Fruit fly (Drosophila melanogaster): ENCODE data around the gene CG45089.

Gene CG45089

DNA sequence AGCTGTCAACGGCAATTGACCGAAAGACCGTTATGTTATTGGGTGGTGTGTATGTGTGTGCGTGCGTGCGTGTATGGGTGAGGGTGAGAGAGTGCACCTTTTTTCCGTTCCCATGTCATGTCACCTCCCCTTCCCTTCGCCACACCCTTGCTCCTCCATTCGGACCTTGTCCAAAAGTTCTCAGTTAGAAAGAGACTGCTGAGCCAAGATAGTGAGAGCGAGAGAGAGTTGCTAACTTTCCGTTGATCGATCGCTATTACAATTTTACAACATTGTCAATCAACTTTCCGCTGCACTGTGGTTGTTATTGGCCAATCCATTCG lies 44.8 kb upstream of the CG45089 start (continued):
- TF ChIP-seq Dp (GFP tag; optimal IDR thresholded peaks at IDR 0.05), result no peak
- TF ChIP-seq al (GFP tag; IDR thresholded peaks at IDR 0.05), result no peak
- no peak for TF ChIP-seq Side (GFP tag; optimal IDR thresholded peaks at IDR 0.05)
- no peak for TF ChIP-seq CG2889 (GFP tag; IDR thresholded peaks at IDR 0.05)
- TF ChIP-seq bowl (GFP tag; IDR thresholded peaks at IDR 0.05), result 0 out of 2 replicates have a peak, but pooled peaks have one; percentile 3
- no peak for TF ChIP-seq CG14667 (GFP tag; IDR thresholded peaks at IDR 0.05)
- TF ChIP-seq CG9876 (GFP tag; optimal IDR thresholded peaks at IDR 0.05), result no peak
- TF ChIP-seq CG3838 (GFP tag; optimal IDR thresholded peaks at IDR 0.05), result no peak
- no peak for TF ChIP-seq CG10267 (tag; optimal IDR thresholded peaks at IDR 0.05)
- TF ChIP-seq sob (GFP tag; IDR thresholded peaks at IDR 0.05), result no peak
- TF ChIP-seq Elba2 (GFP tag; optimal IDR thresholded peaks at IDR 0.05), result no peak
- TF ChIP-seq ham (GFP tag; IDR thresholded peaks at IDR 0.05), result no peak
- no peak for TF ChIP-seq Dll (GFP tag; IDR thresholded peaks at IDR 0.05; ENCODE audit: partially characterized antibody)

DNA sequence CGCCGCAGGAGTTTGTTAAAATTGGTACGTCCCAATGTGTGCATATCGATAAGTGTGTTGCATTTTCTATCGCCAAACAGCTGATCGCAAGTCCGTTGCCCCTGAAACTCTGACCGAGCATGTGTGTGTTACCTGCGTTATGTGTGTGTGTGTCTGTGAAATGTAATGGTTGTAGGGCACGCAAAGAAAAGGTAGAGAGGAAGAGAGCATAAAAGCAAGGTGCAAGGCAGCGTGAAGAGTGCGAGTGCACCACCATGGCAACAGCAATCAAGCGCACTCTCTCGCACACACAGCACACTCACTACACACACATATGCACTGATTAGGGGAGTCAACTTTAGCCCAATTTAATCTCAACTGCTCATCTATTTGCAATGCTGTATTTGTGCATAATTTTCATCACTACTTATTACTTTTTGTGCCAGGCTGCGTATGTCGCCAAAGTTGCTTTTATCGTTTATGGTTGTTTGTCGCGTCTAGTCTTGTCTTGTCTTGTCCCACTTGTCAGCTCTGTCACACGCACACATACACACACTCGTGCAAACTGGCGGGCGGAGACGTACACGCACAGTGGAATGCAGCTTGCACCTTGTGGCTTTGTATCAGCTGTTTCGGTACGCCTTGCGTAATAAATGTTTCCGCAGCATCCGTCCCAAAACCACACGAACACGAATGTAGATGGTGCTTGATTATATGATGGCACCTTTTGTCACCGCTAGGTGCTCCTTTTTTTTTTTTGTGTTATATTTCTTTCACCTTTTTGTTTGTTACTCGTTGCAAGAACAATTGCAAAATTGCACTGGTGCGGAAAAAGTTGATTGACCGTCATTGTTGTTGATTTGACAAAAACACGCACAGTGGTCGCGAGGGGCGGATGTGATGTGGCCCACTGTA lies 44.2 kb upstream of the CG45089 start:
- TF ChIP-seq CG4328 (GFP tag; optimal IDR thresholded peaks at IDR 0.05) (peak; percentile 80), CG3407 (GFP tag; optimal IDR thresholded peaks at IDR 0.05) (peak; percentile 76), cwo (GFP tag; optimal IDR thresholded peaks at IDR 0.05) (peak; percentile 58), odd (GFP tag; optimal IDR thresholded peaks at IDR 0.05) (peak; percentile 82), CG1792 (GFP tag; optimal IDR thresholded peaks at IDR 0.05) (peak; percentile 80), dimm (GFP tag; IDR thresholded peaks at IDR 0.05) (peak; percentile 21; the same call in 1 of the 2 replicates), gsb (GFP tag; IDR thresholded peaks at IDR 0.05) (no peak), zen (tag; optimal IDR thresholded peaks at IDR 0.05) (peak; percentile 54), Poxn (GFP tag; IDR thresholded peaks at IDR 0.05) (no peak), E2f2 (GFP tag; IDR thresholded peaks at IDR 0.05) (no peak; the same call in 1 of the 2 replicates), dan (GFP tag; IDR thresholded peaks at IDR 0.05) (peak; percentile 61), Pdp1 (GFP tag; optimal IDR thresholded peaks at IDR 0.05) (peak; percentile 81 to 92), NfI (GFP tag; optimal IDR thresholded peaks at IDR 0.05) (peak; percentile 80), sim (GFP tag; IDR thresholded peaks at IDR 0.05) (no peak), Xrp1 (GFP tag; IDR thresholded peaks at IDR 0.05) (peak; percentile 80), so (GFP tag; IDR thresholded peaks at IDR 0.05) (peak; percentile 59; the same call in 1 of the 3 replicates), CG10979 (tag; optimal IDR thresholded peaks at IDR 0.05) (peak; percentile 90), maf-S (GFP tag; optimal IDR thresholded peaks at IDR 0.05) (peak; percentile 57), CG14014 (GFP tag; IDR thresholded peaks at IDR 0.05) (peak; percentile 52; the same call in 1 of the 2 replicates), salm (tag; optimal IDR thresholded peaks at IDR 0.05) (peak; percentile 45), seq (GFP tag; IDR thresholded peaks at IDR 0.05) (peak; percentile 57), Opbp (GFP tag; IDR thresholded peaks at IDR 0.05; ENCODE audit: partially characterized antibody) (0 out of 3 replicates have a peak, but pooled peaks have one; percentile 6), sc (optimal IDR thresholded peaks at IDR 0.05) (no peak), sc (GFP tag; optimal IDR thresholded peaks at IDR 0.05) (peak; percentile 88), croc (GFP tag; conservative IDR thresholded peaks at IDR 0.05) (peak; percentile 86), CG16779 (GFP tag; IDR thresholded peaks at IDR 0.05) (no peak), usp (GFP tag; optimal IDR thresholded peaks at IDR 0.05) (no peak), CG3163 (GFP tag; optimal IDR thresholded peaks at IDR 0.05) (peak; percentile 48), mam (GFP tag; optimal IDR thresholded peaks at IDR 0.05) (peak; percentile 52), Blimp-1 (GFP tag; optimal IDR thresholded peaks at IDR 0.05) (peak; percentile 77), vnd (GFP tag; IDR thresholded peaks at IDR 0.05; ENCODE audit: partially characterized antibody) (no peak), CG12942 (GFP tag; optimal IDR thresholded peaks at IDR 0.05) (peak; percentile 70), dmrt99B (tag; optimal IDR thresholded peaks at IDR 0.05) (peak; percentile 90), NC2α (GFP tag; optimal IDR thresholded peaks at IDR 0.05) (peak; percentile 78), Dad (GFP tag; optimal IDR thresholded peaks at IDR 0.05) (peak; percentile 59), CG10267 (tag; optimal IDR thresholded peaks at IDR 0.05) (peak; percentile 73), mld (GFP tag; IDR thresholded peaks at IDR 0.05; ENCODE audit: partially characterized antibody) (no peak)

All from whole organism, embryonic.